Fruit fly (Drosophila melanogaster): ENCODE measurements around the gene topi.
A peak's percentile ranks its signal among the peaks of the same experiment; 100 is the strongest.

The topi gene

DNA sequence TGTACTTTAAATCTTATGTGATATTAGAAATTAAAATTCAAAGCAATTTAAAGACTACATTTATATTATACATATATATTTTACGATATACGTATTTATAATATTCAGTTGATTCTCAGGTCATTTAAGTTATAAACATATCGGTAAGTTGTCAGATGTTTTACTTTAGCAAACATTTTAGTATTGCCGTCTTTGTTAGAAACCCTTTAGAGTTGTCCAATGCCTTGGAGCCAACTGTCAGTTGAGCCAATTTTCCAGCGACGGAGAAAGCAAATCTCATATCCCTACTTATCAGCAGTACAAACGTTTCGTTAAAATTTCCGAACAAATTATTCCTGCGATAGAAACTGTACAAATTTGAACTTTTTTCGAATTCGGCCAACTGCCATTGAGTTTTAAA is at the start of gene topi:
Gene topi (plus strand): TSS at position 301 of the 400 bp plus-strand sequence.
- TF ChIP-seq Dll (optimal IDR thresholded peaks at IDR 0.05) (no peak), psq (optimal IDR thresholded peaks at IDR 0.05) (no peak)

DNA sequence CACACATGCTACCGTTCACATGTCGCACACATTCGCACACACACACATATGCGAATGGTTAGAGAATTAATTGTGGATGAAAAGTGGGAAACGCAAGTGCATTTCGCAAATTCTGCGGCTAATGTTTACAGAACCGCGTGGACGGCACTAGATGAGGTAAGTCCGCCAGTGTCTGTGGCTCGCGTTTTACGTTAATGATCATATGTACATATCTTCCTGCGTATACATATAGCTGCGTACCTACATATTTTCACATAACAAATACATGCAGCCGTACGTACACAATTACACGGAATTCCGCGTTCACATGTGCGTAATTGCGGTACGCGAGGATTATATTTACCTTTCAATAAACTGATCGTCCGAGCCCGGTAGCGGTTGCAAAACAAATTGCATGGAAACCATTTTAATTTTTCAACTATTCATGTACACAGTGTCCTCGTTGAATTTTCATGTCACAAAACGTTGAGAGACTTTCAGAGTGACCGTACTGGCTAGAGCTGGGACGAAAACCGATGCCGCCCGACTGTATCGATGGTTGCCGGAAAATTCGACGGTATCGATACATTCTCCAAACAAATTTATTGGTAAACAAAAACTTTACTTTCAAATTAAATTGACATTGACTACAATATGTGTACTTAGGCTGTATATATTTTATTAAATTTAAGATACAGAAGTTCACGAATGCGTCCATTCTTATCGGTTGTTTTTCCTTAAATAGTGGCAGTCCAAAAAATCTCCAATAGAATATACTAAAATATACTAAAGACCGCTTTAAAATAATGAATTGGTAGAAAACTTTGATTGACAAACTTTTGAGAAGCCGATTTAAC is 49.6 kb upstream of the topi start, which contains the start of gene hyd:
Gene hyd (minus strand): TSS at position 495 of the 836 bp plus-strand sequence.
- no peak for TF ChIP-seq pan (optimal IDR thresholded peaks at IDR 0.05)
- TF ChIP-seq CG8478 (optimal IDR thresholded peaks at IDR 0.05), result peak; percentile 21
- TF ChIP-seq usp (GFP tag; optimal IDR thresholded peaks at IDR 0.05), result no peak
- TF ChIP-seq Dll (optimal IDR thresholded peaks at IDR 0.05), result no peak
- TF ChIP-seq psq (optimal IDR thresholded peaks at IDR 0.05), result no peak
- TF ChIP-seq EcR (GFP tag; optimal IDR thresholded peaks at IDR 0.05), result no peak

DNA sequence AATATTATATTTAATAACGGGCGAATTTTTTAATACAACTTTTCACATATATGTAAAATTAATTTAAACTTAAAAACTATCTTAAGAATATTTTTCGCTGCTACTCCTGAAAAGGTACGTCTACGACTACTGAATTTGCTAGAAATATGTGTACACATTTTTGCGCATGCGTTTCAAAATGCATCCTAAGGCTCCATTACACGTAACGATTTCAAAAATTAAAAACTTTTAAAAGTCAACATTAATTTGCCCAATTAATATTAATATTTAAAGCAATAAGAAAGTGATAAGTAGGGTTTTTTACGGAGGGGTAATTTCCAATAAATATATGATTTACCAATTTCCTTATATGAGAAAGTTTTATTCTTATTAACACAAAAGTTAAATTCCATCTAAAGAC is 44.1 kb upstream of the topi start, which contains the start of gene FoxP:
Gene FoxP (minus strand): TSS at position 89 of the 400 bp plus-strand sequence.
- TF ChIP-seq usp (GFP tag; optimal IDR thresholded peaks at IDR 0.05) (no peak), Dll (optimal IDR thresholded peaks at IDR 0.05) (no peak), CG8478 (optimal IDR thresholded peaks at IDR 0.05) (no peak), EcR (GFP tag; optimal IDR thresholded peaks at IDR 0.05) (no peak), psq (optimal IDR thresholded peaks at IDR 0.05) (no peak), pan (optimal IDR thresholded peaks at IDR 0.05) (no peak)

DNA sequence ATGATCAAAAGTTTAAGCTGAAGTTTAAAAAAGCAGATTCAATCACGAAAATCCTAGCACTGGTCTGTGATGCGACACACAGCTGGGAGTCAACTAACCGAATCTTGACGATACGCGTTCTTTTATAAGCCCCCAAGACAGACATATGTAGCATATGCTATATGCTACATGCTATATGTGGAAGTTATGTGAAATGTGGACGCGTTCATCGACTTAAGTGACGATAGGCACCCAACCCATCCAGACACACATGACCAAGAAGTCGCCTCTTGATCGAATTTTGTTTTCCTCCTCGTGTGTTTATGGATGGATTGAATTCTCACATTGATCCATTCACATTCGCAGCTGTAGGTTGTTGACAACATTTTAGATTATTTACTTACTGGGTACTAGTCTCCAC is 41.8 kb upstream of the topi start, which contains the start of gene alphaTub85E:
Gene alphaTub85E (minus strand): TSS at position 101 of the 400 bp plus-strand sequence.
- TF ChIP-seq usp (GFP tag; optimal IDR thresholded peaks at IDR 0.05), result no peak
- no peak for TF ChIP-seq CG8478 (optimal IDR thresholded peaks at IDR 0.05)
- TF ChIP-seq pan (optimal IDR thresholded peaks at IDR 0.05), result no peak
- TF ChIP-seq Dll (optimal IDR thresholded peaks at IDR 0.05), result no peak
- no peak for TF ChIP-seq psq (optimal IDR thresholded peaks at IDR 0.05)
- no peak for TF ChIP-seq EcR (GFP tag; optimal IDR thresholded peaks at IDR 0.05)

DNA sequence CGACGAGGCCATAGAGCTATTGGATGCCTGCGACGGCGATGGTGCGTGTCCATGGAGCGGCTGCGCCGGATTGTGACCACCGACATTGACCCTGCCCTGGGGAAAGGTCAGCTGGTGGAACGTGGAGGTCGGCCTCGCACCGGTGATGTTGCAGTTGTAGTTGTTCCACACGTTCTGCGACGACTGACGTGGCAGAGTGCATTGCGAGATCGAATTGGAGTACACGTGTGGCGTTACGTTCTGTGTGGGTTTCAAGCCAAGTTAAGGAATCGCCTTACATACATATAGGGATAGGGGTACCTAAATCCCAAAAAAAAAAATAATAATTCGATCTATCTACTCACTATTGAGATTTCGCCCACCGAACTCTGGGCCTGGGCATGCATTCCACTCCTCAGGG is 39.8 kb upstream of the topi start:
- TF ChIP-seq Dll (optimal IDR thresholded peaks at IDR 0.05) (no peak), EcR (GFP tag; optimal IDR thresholded peaks at IDR 0.05) (no peak), pan (optimal IDR thresholded peaks at IDR 0.05) (no peak), usp (GFP tag; optimal IDR thresholded peaks at IDR 0.05) (no peak), psq (optimal IDR thresholded peaks at IDR 0.05) (no peak), CG8478 (optimal IDR thresholded peaks at IDR 0.05) (no peak)

DNA sequence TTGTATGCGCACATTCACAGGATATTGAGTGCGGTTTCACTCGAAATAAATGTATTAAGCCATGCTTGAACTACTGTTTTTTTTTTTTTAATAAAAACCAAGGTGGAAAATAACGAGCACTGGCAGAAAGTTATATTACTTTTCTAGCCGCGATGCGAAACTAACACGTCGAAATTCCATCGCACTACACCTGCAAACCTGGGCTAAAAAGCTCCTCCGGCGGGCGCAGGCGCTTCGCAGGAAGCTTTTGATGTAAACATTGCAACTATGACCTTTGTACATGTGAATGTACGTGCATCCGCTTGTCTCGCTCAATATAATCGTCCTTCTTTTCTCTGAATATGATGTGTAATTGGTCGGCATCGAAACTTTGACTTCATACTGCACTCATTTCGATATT is 35.1 kb upstream of the topi start, which contains the start of gene side-VII:
Gene side-VII (minus strand): TSS at position 187 of the 400 bp plus-strand sequence.
- TF ChIP-seq CG8478 (optimal IDR thresholded peaks at IDR 0.05), result no peak
- no peak for TF ChIP-seq usp (GFP tag; optimal IDR thresholded peaks at IDR 0.05)
- TF ChIP-seq Dll (optimal IDR thresholded peaks at IDR 0.05), result no peak
- TF ChIP-seq EcR (GFP tag; optimal IDR thresholded peaks at IDR 0.05), result no peak
- TF ChIP-seq pan (optimal IDR thresholded peaks at IDR 0.05), result no peak
- TF ChIP-seq psq (optimal IDR thresholded peaks at IDR 0.05), result no peak

DNA sequence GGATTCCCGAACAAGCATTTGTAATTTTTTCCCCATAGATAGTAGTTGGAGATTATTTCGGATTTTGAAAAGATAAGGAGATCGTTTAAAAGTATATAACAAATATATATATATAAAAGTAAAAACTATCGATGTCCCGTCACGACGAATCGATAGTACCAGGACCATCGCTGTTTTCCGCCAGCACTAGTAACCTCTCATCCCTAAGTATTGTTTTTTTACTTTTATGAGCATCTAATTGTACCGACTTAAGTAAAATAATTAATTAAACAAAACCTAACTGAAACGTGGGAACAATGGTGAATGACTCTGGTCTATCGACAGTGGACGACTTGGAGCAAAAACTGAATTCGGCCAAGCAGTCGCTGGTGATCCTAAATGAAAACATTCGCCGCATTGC is 34.2 kb upstream of the topi start, which contains the start of gene Pnn:
Gene Pnn (plus strand): TSS at position 187 of the 400 bp plus-strand sequence.
- TF ChIP-seq usp (GFP tag; optimal IDR thresholded peaks at IDR 0.05) (no peak), pan (optimal IDR thresholded peaks at IDR 0.05) (no peak), psq (optimal IDR thresholded peaks at IDR 0.05) (no peak)

DNA sequence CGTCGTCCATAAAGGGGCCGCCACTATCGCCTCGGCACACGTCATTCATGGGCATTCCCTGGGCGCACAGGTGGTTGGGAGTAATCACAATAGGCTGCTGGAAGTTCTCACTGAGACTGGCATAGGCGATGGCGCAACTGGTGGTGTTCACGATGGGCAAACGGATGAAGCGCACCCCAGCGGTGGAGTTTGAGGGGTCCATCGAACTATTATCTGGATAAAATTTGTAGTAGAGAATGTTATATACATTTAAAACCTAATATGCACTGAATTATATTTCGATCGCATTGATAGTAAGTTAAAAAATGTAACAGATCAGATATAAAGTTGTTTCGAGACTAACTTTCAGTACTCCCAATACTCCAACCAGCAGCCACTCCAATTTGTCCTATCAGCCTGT is 31.7 kb upstream of the topi start, which contains the start of gene CG31415:
Gene CG31415 (plus strand): TSS at position 301 of the 400 bp plus-strand sequence.
- no peak for TF ChIP-seq EcR (GFP tag; optimal IDR thresholded peaks at IDR 0.05)
- no peak for TF ChIP-seq CG8478 (optimal IDR thresholded peaks at IDR 0.05)
- TF ChIP-seq psq (optimal IDR thresholded peaks at IDR 0.05), result no peak
- TF ChIP-seq Dll (optimal IDR thresholded peaks at IDR 0.05), result no peak
- no peak for TF ChIP-seq pan (optimal IDR thresholded peaks at IDR 0.05)
- TF ChIP-seq usp (GFP tag; optimal IDR thresholded peaks at IDR 0.05), result no peak

DNA sequence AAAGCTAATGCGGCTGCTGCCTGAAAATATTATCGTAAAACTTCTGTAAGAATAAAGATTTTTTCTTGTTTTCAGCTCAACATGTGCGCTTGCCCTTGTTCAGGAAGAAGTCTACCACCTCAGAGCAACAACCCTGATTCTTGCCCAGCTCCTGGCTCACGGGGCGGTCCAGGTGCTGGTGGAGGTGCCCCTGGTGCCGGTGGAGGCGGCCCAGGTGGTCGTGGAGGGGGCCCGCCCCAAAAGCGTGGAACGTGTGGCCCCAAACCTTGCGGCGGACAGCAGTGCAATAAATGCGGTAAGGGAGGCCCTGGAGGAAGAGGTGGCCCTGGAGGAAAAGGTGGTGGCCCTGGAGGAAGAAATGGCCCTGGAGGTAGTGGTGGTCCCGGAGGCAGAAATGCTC is 30.9 kb upstream of the topi start:
- TF ChIP-seq usp (GFP tag; optimal IDR thresholded peaks at IDR 0.05) (no peak), EcR (GFP tag; optimal IDR thresholded peaks at IDR 0.05) (no peak), Dll (optimal IDR thresholded peaks at IDR 0.05) (no peak), psq (optimal IDR thresholded peaks at IDR 0.05) (no peak), pan (optimal IDR thresholded peaks at IDR 0.05) (no peak), CG8478 (optimal IDR thresholded peaks at IDR 0.05) (no peak)

DNA sequence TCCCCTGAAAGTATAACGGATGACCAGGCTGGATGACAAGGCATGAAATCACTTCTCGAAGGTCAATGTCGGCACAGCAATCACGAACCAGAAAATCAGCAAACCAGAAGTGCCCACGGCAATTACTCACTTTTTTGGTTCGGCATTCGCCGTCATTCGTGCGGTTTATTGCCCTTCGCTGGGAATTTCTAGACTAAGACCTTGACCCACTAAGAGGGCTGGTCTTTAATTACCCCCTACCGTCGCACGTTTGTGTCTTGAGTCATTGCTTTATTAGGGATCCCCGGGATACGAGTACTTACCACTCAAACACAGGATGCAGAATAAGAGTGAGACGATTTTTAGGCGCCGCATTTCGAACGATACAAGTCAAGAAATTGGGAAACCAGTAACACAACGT is 29.5 kb upstream of the topi start:
- TF ChIP-seq psq (optimal IDR thresholded peaks at IDR 0.05) (no peak), pan (optimal IDR thresholded peaks at IDR 0.05) (no peak), usp (GFP tag; optimal IDR thresholded peaks at IDR 0.05) (no peak), CG8478 (optimal IDR thresholded peaks at IDR 0.05) (no peak), Dll (optimal IDR thresholded peaks at IDR 0.05) (no peak), EcR (GFP tag; optimal IDR thresholded peaks at IDR 0.05) (no peak)

DNA sequence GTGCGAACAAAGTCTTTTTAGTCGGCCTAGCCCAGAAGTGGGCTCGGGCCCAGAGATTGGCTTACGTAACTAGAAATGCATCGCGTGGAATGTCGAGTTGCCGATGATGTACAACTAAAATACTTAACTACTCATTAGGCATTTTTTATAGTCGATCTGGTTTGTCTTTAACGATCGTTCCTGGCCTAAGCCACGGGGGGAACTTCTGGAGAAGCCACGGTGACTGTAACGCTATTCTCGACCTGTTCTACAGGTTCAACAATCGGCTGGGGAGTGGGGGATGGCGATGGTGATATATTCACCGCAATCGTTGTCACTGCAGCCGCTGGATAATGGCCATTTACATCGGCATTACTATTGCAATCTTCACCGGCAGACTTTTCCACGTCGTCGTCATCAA is 28.7 kb upstream of the topi start, which contains the start of gene CG34409:
Gene CG34409 (minus strand): TSS at position 101 of the 400 bp plus-strand sequence.
- TF ChIP-seq pan (optimal IDR thresholded peaks at IDR 0.05) (no peak), usp (GFP tag; optimal IDR thresholded peaks at IDR 0.05) (no peak), EcR (GFP tag; optimal IDR thresholded peaks at IDR 0.05) (no peak), Dll (optimal IDR thresholded peaks at IDR 0.05) (no peak), psq (optimal IDR thresholded peaks at IDR 0.05) (no peak), CG8478 (optimal IDR thresholded peaks at IDR 0.05) (no peak)

DNA sequence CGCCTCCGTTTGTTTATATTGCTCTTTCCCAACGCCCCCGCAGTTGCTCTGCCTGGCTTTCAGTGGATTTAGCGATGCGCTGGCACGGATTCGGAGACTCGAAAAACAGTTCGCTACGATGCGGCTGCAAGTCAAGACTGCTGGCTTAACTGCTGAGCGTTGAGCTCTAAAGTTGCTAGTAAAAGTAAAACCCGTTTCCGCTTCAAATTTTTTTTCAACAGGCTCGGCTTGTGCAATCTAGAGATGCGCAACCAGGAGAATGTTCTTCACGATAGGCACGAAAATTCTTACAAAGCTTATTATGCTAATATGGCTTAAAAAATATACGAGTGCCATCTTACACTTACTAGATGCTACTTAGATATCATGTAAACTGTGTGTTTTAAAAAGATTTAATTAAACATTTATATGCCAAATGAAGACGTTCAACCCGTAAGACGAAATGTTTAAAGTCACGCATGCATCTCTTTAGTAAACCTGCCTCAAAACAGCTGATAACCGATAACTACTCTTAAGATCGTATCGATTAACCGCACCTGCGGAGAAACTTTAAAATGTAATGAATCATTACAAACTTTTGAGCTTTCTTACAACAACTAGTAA is 27.5 kb upstream of the topi start, which contains the start of gene CG12948:
Gene CG12948 (minus strand): TSS at position 473 of the 603 bp plus-strand sequence.
- TF ChIP-seq pan (optimal IDR thresholded peaks at IDR 0.05) (no peak), EcR (GFP tag; optimal IDR thresholded peaks at IDR 0.05) (peak in 1 of 2 experiments; percentile 4)

DNA sequence ATGACTTTTGCATAAGTTTGCCTTT is 27.2 kb upstream of the topi start, which contains the start of gene PpD3:
Gene PpD3 (plus strand): TSS at position 1 of the 25 bp plus-strand sequence.
- no peak for TF ChIP-seq Dll (optimal IDR thresholded peaks at IDR 0.05)
- TF ChIP-seq EcR (GFP tag; optimal IDR thresholded peaks at IDR 0.05), result no peak
- TF ChIP-seq pan (optimal IDR thresholded peaks at IDR 0.05), result no peak
- no peak for TF ChIP-seq usp (GFP tag; optimal IDR thresholded peaks at IDR 0.05)
- TF ChIP-seq psq (optimal IDR thresholded peaks at IDR 0.05), result no peak
- TF ChIP-seq CG8478 (optimal IDR thresholded peaks at IDR 0.05), result no peak
